Fruit fly (Drosophila melanogaster): ENCODE data around the gene CG33941.

Gene CG33941

dm6 chr4:458608-459007 is 8.7 kb upstream of the CG33941 start:
- TF ChIP-seq CG17801 (GFP tag; optimal IDR thresholded peaks at IDR 0.05; ENCODE audit: partially characterized antibody) = no peak

- peak; percentile 3 for TF ChIP-seq CG17801 (GFP tag; optimal IDR thresholded peaks at IDR 0.05; ENCODE audit: partially characterized antibody)
These were observed 743 bp upstream of the CG33941 start, which contains the start of gene Taf3 for dm6 chr4:466543-466965. TSS of gene Taf3 (minus strand) at chr4:466828.

- no peak for TF ChIP-seq CG17801 (GFP tag; optimal IDR thresholded peaks at IDR 0.05; ENCODE audit: partially characterized antibody)
These were observed 734 bp downstream of the CG33941 start for dm6 chr4:468031-468430.

- TF ChIP-seq CG17801 (GFP tag; optimal IDR thresholded peaks at IDR 0.05; ENCODE audit: partially characterized antibody) = no peak
These were observed 1.4 kb downstream of the CG33941 start for dm6 chr4:468634-469238.

dm6 chr4:481739-482138 is 14.4 kb downstream of the CG33941 start:
- TF ChIP-seq CG17801 (GFP tag; optimal IDR thresholded peaks at IDR 0.05; ENCODE audit: partially characterized antibody) = no peak

dm6 chr4:482659-483134 is 15.4 kb downstream of the CG33941 start:
- no peak for TF ChIP-seq CG17801 (GFP tag; optimal IDR thresholded peaks at IDR 0.05; ENCODE audit: partially characterized antibody)

dm6 chr4:483646-484045 is 16.3 kb downstream of the CG33941 start:
- TF ChIP-seq CG17801 (GFP tag; optimal IDR thresholded peaks at IDR 0.05; ENCODE audit: partially characterized antibody) = no peak

- TF ChIP-seq CG17801 (GFP tag; optimal IDR thresholded peaks at IDR 0.05; ENCODE audit: partially characterized antibody) = no peak
These were observed 18.5 kb downstream of the CG33941 start for dm6 chr4:485796-486195.

dm6 chr4:486435-486834 is 19.1 kb downstream of the CG33941 start:
- no peak for TF ChIP-seq CG17801 (GFP tag; optimal IDR thresholded peaks at IDR 0.05; ENCODE audit: partially characterized antibody)

- no peak for TF ChIP-seq CG17801 (GFP tag; optimal IDR thresholded peaks at IDR 0.05; ENCODE audit: partially characterized antibody)
These were observed 20.2 kb downstream of the CG33941 start for dm6 chr4:487480-487879.

- no peak for TF ChIP-seq CG17801 (GFP tag; optimal IDR thresholded peaks at IDR 0.05; ENCODE audit: partially characterized antibody)
These were observed 21.7 kb downstream of the CG33941 start, which contains the start of gene Asator for dm6 chr4:488828-489560. TSS of gene Asator (minus strand) at chr4:488994.

- TF ChIP-seq CG17801 (GFP tag; optimal IDR thresholded peaks at IDR 0.05; ENCODE audit: partially characterized antibody) = no peak
These were observed 22.2 kb downstream of the CG33941 start for dm6 chr4:489561-489881.

dm6 chr4:490111-490510 is 22.8 kb downstream of the CG33941 start:
- TF ChIP-seq CG17801 (GFP tag; optimal IDR thresholded peaks at IDR 0.05; ENCODE audit: partially characterized antibody) = no peak

- no peak for TF ChIP-seq CG17801 (GFP tag; optimal IDR thresholded peaks at IDR 0.05; ENCODE audit: partially characterized antibody)
These were observed 23.5 kb downstream of the CG33941 start for dm6 chr4:490760-491317.

- TF ChIP-seq CG17801 (GFP tag; optimal IDR thresholded peaks at IDR 0.05; ENCODE audit: partially characterized antibody) = no peak
These were observed 25.3 kb downstream of the CG33941 start for dm6 chr4:492597-492996.

dm6 chr4:497724-498123 is 30.4 kb downstream of the CG33941 start:
- no peak for TF ChIP-seq CG17801 (GFP tag; optimal IDR thresholded peaks at IDR 0.05; ENCODE audit: partially characterized antibody)
